Worm (Caenorhabditis elegans) whole organism, L3 larva: ENCODE measurements around the gene K06G5.3.

Source experiments
- ceh-82 ChIP-seq: fragments of 150-350 bp; optimal IDR thresholded peaks from 2 replicates; lab custom pipeline; 2014; ENCODE audit warnings: missing biosample characterization, missing genetic modification characterization
- nhr-28 ChIP-seq: fragments of 150-350 bp; optimal IDR thresholded peaks from 2 replicates; lab custom pipeline; 2014; ENCODE audit warnings: missing biosample characterization, missing genetic modification characterization
- tbx-2 ChIP-seq: sonication (generic microtip); optimal IDR thresholded peaks from 2 replicates; lab custom pipeline; 2016; ENCODE audit warnings: mild to moderate bottlenecking, missing genetic modification characterization, missing compliant biosample characterization

- TF ChIP-seq ceh-82 (tag; lab: Kevin White, UChicago) (no peak), tbx-2 (no peak), nhr-28 (tag; lab: Kevin White, UChicago) (no peak)
Measured at ce11 chrX:14263473-14263872, 40.4 kb upstream of the K06G5.3 start, which contains the start of gene E02H4.8.
